In the genomic region with DNA sequence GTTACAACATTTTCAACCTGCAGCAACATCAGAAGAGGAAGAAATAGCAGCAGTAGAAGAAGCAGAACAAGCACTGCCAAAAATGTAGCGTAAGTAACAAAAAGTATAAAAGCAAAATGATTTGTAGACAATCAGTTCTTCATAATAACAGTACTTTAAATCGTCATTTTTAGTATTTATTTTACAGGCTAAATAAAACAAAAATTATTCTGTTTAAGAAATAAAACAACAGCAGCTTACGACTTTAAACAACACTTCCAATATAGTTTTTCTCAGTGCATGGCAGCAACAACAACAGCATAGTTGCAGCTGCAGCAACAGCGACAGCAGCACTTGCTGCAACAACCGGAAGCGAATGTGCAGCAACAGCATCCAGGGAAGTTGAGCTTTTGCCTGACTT, we compare ENCODE assay signal across 3 fruit fly cellular contexts.
A peak's percentile ranks its signal among the peaks of the same experiment; 100 is the strongest.
TF ChIP-seq lines count a peak whose summit lies in the region.

No protein-coding gene starts in this region.

TF ChIP-seq in whole organism, adult, 20 proteins besides CTCF, POLR2A, EP300 and RAD21:
- no peak for TF ChIP-seq CG12768 (GFP tag; optimal IDR thresholded peaks at IDR 0.05; lab: Kevin White, UChicago)
- no peak for TF ChIP-seq pad (GFP tag; optimal IDR thresholded peaks at IDR 0.05; lab: Kevin White, UChicago)
- no peak for TF ChIP-seq kay (GFP tag; lab: Kevin White, UChicago; ENCODE audit: borderline replicate concordance)
- TF ChIP-seq cnc (optimal IDR thresholded peaks at IDR 0.05; lab: Kevin White, UChicago): no peak
- TF ChIP-seq Crg-1 (GFP tag; optimal IDR thresholded peaks at IDR 0.05; lab: Kevin White, UChicago): no peak
- TF ChIP-seq CG5204 (GFP tag; optimal IDR thresholded peaks at IDR 0.05; lab: Kevin White, UChicago): peak; percentile 28
- TF ChIP-seq CG33017 (tag; optimal IDR thresholded peaks at IDR 0.05; lab: Kevin White, UChicago): no peak
- no peak for TF ChIP-seq Hr96 (GFP tag; optimal IDR thresholded peaks at IDR 0.05; lab: Kevin White, UChicago)
- peak; percentile 50 for TF ChIP-seq CG7045 (GFP tag; optimal IDR thresholded peaks at IDR 0.05; lab: Kevin White, UChicago)
- no peak for TF ChIP-seq CG1620 (GFP tag; optimal IDR thresholded peaks at IDR 0.05; lab: Kevin White, UChicago)
- TF ChIP-seq toe (GFP tag; optimal IDR thresholded peaks at IDR 0.05; lab: Kevin White, UChicago): peak; percentile 20
- no peak for TF ChIP-seq Clk (GFP tag; optimal IDR thresholded peaks at IDR 0.05; lab: Kevin White, UChicago)

TF ChIP-seq in whole organism, prepupa, 60 proteins besides CTCF, POLR2A, EP300 and RAD21:
- TF ChIP-seq CG34406 (GFP tag; optimal IDR thresholded peaks at IDR 0.05; lab: Kevin White, UChicago) (peak; percentile 8), Blimp-1 (GFP tag; optimal IDR thresholded peaks at IDR 0.05; lab: Kevin White, UChicago) (no peak), CG8119 (GFP tag; IDR thresholded peaks at IDR 0.05; lab: Robert Waterston, UW) (peak; percentile 38; the same call in 1 of the 3 replicates), acj6 (GFP tag; optimal IDR thresholded peaks at IDR 0.05; lab: Kevin White, UChicago) (peak; percentile 9), CG10631 (GFP tag; optimal IDR thresholded peaks at IDR 0.05; lab: Kevin White, UChicago) (peak; percentile 40), pdm3 (GFP tag; optimal IDR thresholded peaks at IDR 0.05; lab: Kevin White, UChicago) (peak; percentile 30), CG32006 (GFP tag; optimal IDR thresholded peaks at IDR 0.05; lab: Kevin White, UChicago) (peak; percentile 57), Eip78C (GFP tag; lab: Kevin White, UChicago) (no peak), Eip75B (GFP tag; optimal IDR thresholded peaks at IDR 0.05; lab: Kevin White, UChicago) (peak; percentile 22), achi (GFP tag; optimal IDR thresholded peaks at IDR 0.05; lab: Kevin White, UChicago) (peak; percentile 10), ss (GFP tag; optimal IDR thresholded peaks at IDR 0.05; lab: Kevin White, UChicago) (peak in 1 of 2 experiments; percentile 31), CG6276 (GFP tag; optimal IDR thresholded peaks at IDR 0.05; lab: Kevin White, UChicago) (peak; percentile 34), CG10669 (GFP tag; optimal IDR thresholded peaks at IDR 0.05; lab: Kevin White, UChicago) (peak; percentile 49), svp (GFP tag; lab: Kevin White, UChicago) (peak; percentile 29), CG4318 (GFP tag; optimal IDR thresholded peaks at IDR 0.05; lab: Kevin White, UChicago) (peak; percentile 19), Ets96B (tag; optimal IDR thresholded peaks at IDR 0.05; lab: Kevin White, UChicago) (peak; percentile 30), esn (GFP tag; optimal IDR thresholded peaks at IDR 0.05; lab: Kevin White, UChicago) (no peak), CG8632 (GFP tag; optimal IDR thresholded peaks at IDR 0.05; lab: Kevin White, UChicago) (no peak), Sox102F (GFP tag; optimal IDR thresholded peaks at IDR 0.05; lab: Kevin White, UChicago) (no peak), CG6792 (GFP tag; optimal IDR thresholded peaks at IDR 0.05; lab: Kevin White, UChicago) (no peak), fd59A (GFP tag; optimal IDR thresholded peaks at IDR 0.05; lab: Kevin White, UChicago) (no peak), CG3032 (tag; optimal IDR thresholded peaks at IDR 0.05; lab: Kevin White, UChicago) (no peak), CG3919 (GFP tag; optimal IDR thresholded peaks at IDR 0.05; lab: Kevin White, UChicago) (peak; percentile 45), OdsH (GFP tag; optimal IDR thresholded peaks at IDR 0.05; lab: Kevin White, UChicago) (peak; percentile 18), cyc (GFP tag; optimal IDR thresholded peaks at IDR 0.05; lab: Kevin White, UChicago) (peak; percentile 13), Hr4 (GFP tag; optimal IDR thresholded peaks at IDR 0.05; lab: Kevin White, UChicago) (peak; percentile 37), CG6163 (GFP tag; IDR thresholded peaks at IDR 0.05; lab: Robert Waterston, UW) (0 out of 3 replicates have a peak, but pooled peaks have one; percentile 27)

TF ChIP-seq in whole organism, pupa, 21 proteins besides CTCF, POLR2A, EP300 and RAD21:
- TF ChIP-seq CG9948 (tag; optimal IDR thresholded peaks at IDR 0.05; lab: Kevin White, UChicago): peak; percentile 12
- peak; percentile 42 for TF ChIP-seq CG15710 (tag; optimal IDR thresholded peaks at IDR 0.05; lab: Kevin White, UChicago)
- TF ChIP-seq CG8301 (tag; optimal IDR thresholded peaks at IDR 0.05; lab: Kevin White, UChicago): peak; percentile 35
- no peak for TF ChIP-seq CG32121 (GFP tag; IDR thresholded peaks at IDR 0.05; lab: Robert Waterston, UW)
- peak; percentile 11 for TF ChIP-seq CG34367 (tag; optimal IDR thresholded peaks at IDR 0.05; lab: Kevin White, UChicago)
- no peak for TF ChIP-seq Ets98B (GFP tag; IDR thresholded peaks at IDR 0.05; lab: Robert Waterston, UW)
- 0 out of 3 replicates have a peak, but pooled peaks have one; percentile 18 for TF ChIP-seq CG4496 (GFP tag; IDR thresholded peaks at IDR 0.05; lab: Robert Waterston, UW)
- peak; percentile 49 for TF ChIP-seq CG14655 (GFP tag; optimal IDR thresholded peaks at IDR 0.05; lab: Kevin White, UChicago)
- peak; percentile 54 for TF ChIP-seq CG8159 (tag; optimal IDR thresholded peaks at IDR 0.05; lab: Kevin White, UChicago)
- peak; percentile 26 for TF ChIP-seq Pif1A (GFP tag; optimal IDR thresholded peaks at IDR 0.05; lab: Kevin White, UChicago)
TF ChIP-seq in whole organism, pupa: peak in this region for 8.
